Worm (Caenorhabditis elegans) whole organism, mixed stage, embryonic: ENCODE measurements around the gene rgef-1.

ENCODE experiments used
- flh-1 ChIP-seq: fragments of 200-800 bp; sonication (Bioruptor generic); optimal IDR thresholded peaks from 2 replicates; lab custom pipeline; 2018; ENCODE audit warnings: mild to moderate bottlenecking, missing genetic modification characterization, moderate library complexity, missing compliant biosample characterization
- lin-32 ChIP-seq: fragments of 200-800 bp; sonication (Bioruptor generic); optimal IDR thresholded peaks from 2 replicates; lab custom pipeline; 2018; ENCODE audit warnings: mild to moderate bottlenecking, missing genetic modification characterization, missing compliant biosample characterization
- mep-1 ChIP-seq: fragments of 150-350 bp; optimal IDR thresholded peaks from 2 replicates; lab custom pipeline; 2017; ENCODE audit warnings: missing biosample characterization, missing genetic modification reagents, missing genetic modification characterization, inconsistent platforms
- nhr-12 ChIP-seq: fragments of 150-350 bp; optimal IDR thresholded peaks from 2 replicates; lab custom pipeline; 2014; ENCODE audit warnings: missing biosample characterization, missing genetic modification characterization
- nhr-237 ChIP-seq: fragments of 150-350 bp; optimal IDR thresholded peaks from 2 replicates; lab custom pipeline; 2014; ENCODE audit warnings: missing biosample characterization, missing genetic modification characterization
- snpc-4 ChIP-seq: fragments of 150-350 bp; optimal IDR thresholded peaks from 2 replicates; lab custom pipeline; 2014; ENCODE audit warnings: missing biosample characterization, missing genetic modification characterization
- unc-39 ChIP-seq: fragments of 150-350 bp; optimal IDR thresholded peaks from 2 replicates; lab custom pipeline; 2014; ENCODE audit warnings: missing biosample characterization, missing genetic modification characterization
- zip-8 ChIP-seq: fragments of 150-350 bp; optimal IDR thresholded peaks from 2 replicates; lab custom pipeline; 2014; ENCODE audit warnings: missing biosample characterization, missing genetic modification characterization

DNA sequence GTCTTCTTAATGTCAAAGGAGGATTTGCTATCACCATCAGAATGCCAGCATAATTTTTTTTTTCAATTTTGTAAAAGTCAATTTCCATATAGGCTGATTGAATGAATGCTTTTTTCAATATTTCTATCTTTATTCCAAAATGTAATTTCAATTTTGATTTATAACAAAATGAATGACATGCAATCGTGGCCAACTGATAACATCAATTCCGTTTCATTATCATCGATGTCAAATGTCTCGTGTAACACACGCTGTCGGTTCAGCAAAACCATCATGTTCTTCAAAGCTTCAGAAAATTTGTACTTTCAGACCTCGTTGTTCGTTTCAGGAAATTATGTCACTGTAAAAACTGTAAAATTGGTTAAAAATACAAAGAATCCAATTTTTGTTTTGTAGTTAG is 54.5 kb downstream of the rgef-1 start:
- TF ChIP-seq lin-32 (GFP tag; lab: Kevin White, UChicago) (no peak), nhr-237 (no peak), mep-1 (no peak), snpc-4 (no peak), nhr-12 (no peak), zip-8 (tag; lab: Kevin White, UChicago) (no peak), unc-39 (tag; lab: Kevin White, UChicago) (no peak), flh-1 (GFP tag; lab: Kevin White, UChicago) (no peak)
